Worm (Caenorhabditis elegans) whole organism, L3 larva: ENCODE data around the gene zipt-2.2.

Source experiments
- lin-39 ChIP-seq: fragments of 150-350 bp; optimal IDR thresholded peaks from 2 replicates; lab custom pipeline; 2018; ENCODE audit warnings: missing biosample characterization, missing genetic modification reagents, missing genetic modification characterization
- nhr-237 ChIP-seq: fragments of 150-350 bp; optimal IDR thresholded peaks from 2 replicates; lab custom pipeline; 2014; ENCODE audit warnings: missing biosample characterization, missing genetic modification characterization
- nhr-25 ChIP-seq: sonication (generic microtip); optimal IDR thresholded peaks from 2 replicates; lab custom pipeline; 2017; ENCODE audit warnings: missing biosample characterization, missing genetic modification characterization
- nhr-77 ChIP-seq: fragments of 150-350 bp; optimal IDR thresholded peaks from 2 replicates; lab custom pipeline; 2014; ENCODE audit warnings: missing biosample characterization, missing genetic modification characterization
- pha-4 ChIP-seq: fragments of 150-350 bp; optimal IDR thresholded peaks from 2 replicates; lab custom pipeline; 2014; ENCODE audit warnings: missing biosample characterization, missing genetic modification reagents, missing genetic modification characterization
- unc-39 ChIP-seq: sonication (generic microtip); optimal IDR thresholded peaks from 4 replicates; lab custom pipeline; 2017; ENCODE audit warnings: missing biosample characterization, missing genetic modification characterization
- unc-62 ChIP-seq: fragments of 150-350 bp; sonication (generic microtip); optimal IDR thresholded peaks from 4 replicates; lab custom pipeline; 2014; ENCODE audit warnings: missing biosample characterization, missing genetic modification reagents, missing genetic modification characterization

DNA sequence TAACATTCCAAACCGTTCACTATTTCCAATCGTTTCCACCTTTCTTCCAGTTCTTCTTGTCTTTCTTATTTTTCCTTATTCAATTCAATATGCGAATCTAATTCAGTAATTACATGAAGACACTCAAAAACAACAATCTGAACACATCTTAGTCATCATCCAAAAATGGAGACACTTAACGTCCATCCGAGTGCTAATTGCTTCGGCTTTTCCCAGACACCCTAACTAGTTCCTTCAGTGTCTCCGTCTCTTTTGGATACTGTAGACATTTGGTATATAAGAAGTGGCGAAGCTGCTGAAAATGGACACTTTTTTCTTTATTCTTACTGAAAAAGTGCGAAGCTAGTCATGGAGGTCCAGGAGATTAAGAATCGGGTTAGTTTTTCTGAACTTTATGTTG is 27.8 kb upstream of the zipt-2.2 start, which contains the start of gene col-33:
- TF ChIP-seq unc-39 (tag; lab: Kevin White, UChicago) (no peak), lin-39 (tag; lab: Kevin White, UChicago) (no peak), nhr-237 (tag; lab: Kevin White, UChicago) (no peak), nhr-77 (tag; lab: Kevin White, UChicago) (no peak), pha-4 (tag; lab: Kevin White, UChicago) (no peak), unc-62 (GFP tag; lab: Kevin White, UChicago) (no peak), nhr-25 (tag; lab: Kevin White, UChicago) (no peak)
